Fruit fly (Drosophila melanogaster) whole organism, adult: Measurements from ENCODE around the gene Theg.

Experiments used
- CG11617 ChIP-seq: fragments of 200-800 bp; sonication (Bioruptor generic); optimal IDR thresholded peaks from 2 replicates; lab custom pipeline; 2017; ENCODE audit warnings: mild to moderate bottlenecking, missing biosample characterization, missing genetic modification reagents, missing genetic modification characterization
- CG12768 ChIP-seq: fragments of 200-800 bp; sonication (Bioruptor generic); optimal IDR thresholded peaks from 2 replicates; lab custom pipeline; 2017; ENCODE audit warnings: missing biosample characterization, missing genetic modification characterization, mild to moderate bottlenecking, moderate library complexity, missing genetic modification reagents
- CG14711 ChIP-seq: fragments of 200-800 bp; sonication (Bioruptor generic); optimal IDR thresholded peaks from 2 replicates; lab custom pipeline; 2018; ENCODE audit warnings: missing biosample characterization, mild to moderate bottlenecking, missing genetic modification characterization, moderate library complexity
- CG1620 ChIP-seq: fragments of 200-800 bp; sonication (Bioruptor generic); optimal IDR thresholded peaks from 2 replicates; lab custom pipeline; 2016; ENCODE audit warnings: missing biosample characterization, missing genetic modification characterization
- CG33017 ChIP-seq: fragments of 200-800 bp; sonication (Bioruptor generic); optimal IDR thresholded peaks from 2 replicates; lab custom pipeline; 2018; ENCODE audit warnings: missing biosample characterization, mild to moderate bottlenecking, missing genetic modification characterization, moderate library complexity
- CG5204 ChIP-seq: fragments of 200-800 bp; sonication (Bioruptor generic); optimal IDR thresholded peaks from 2 replicates; lab custom pipeline; 2016; ENCODE audit warnings: missing biosample characterization, missing genetic modification characterization
- CG7045 ChIP-seq: fragments of 200-800 bp; sonication (Bioruptor generic); optimal IDR thresholded peaks from 2 replicates; lab custom pipeline; 2017; ENCODE audit warnings: missing biosample characterization, mild to moderate bottlenecking, missing genetic modification characterization
- CG7101 ChIP-seq: fragments of 200-800 bp; sonication (Bioruptor generic); optimal IDR thresholded peaks from 2 replicates; lab custom pipeline; 2018; ENCODE audit warnings: missing biosample characterization, mild to moderate bottlenecking, missing genetic modification characterization, moderate library complexity
- Clk ChIP-seq: fragments of 200-800 bp; sonication (Bioruptor generic); optimal IDR thresholded peaks from 2 replicates; lab custom pipeline; 2017; ENCODE audit warnings: missing biosample characterization, missing genetic modification characterization
- Crg-1 ChIP-seq: fragments of 200-800 bp; sonication (Bioruptor generic); optimal IDR thresholded peaks from 2 replicates; lab custom pipeline; 2016; ENCODE audit warnings: missing biosample characterization, missing genetic modification characterization
- Hr96 ChIP-seq: fragments of 200-800 bp; sonication (Bioruptor generic); optimal IDR thresholded peaks from 2 replicates; lab custom pipeline; 2016; ENCODE audit warnings: missing biosample characterization, missing genetic modification characterization
- Mnt ChIP-seq: fragments of 200-800 bp; sonication (Bioruptor generic); optimal IDR thresholded peaks from 2 replicates; lab custom pipeline; 2016; ENCODE audit warnings: missing biosample characterization, mild to moderate bottlenecking, missing genetic modification characterization
- bab1 ChIP-seq: fragments of 200-800 bp; sonication (Bioruptor generic); optimal IDR thresholded peaks from 3 replicates; lab custom pipeline; 2019; ENCODE audit warnings: missing biosample characterization, mild to moderate bottlenecking, missing genetic modification characterization, moderate library complexity
- cic ChIP-seq: fragments of 200-800 bp; sonication (Bioruptor generic); optimal IDR thresholded peaks from 2 replicates; lab custom pipeline; 2017; ENCODE audit warnings: missing biosample characterization, mild to moderate bottlenecking, missing genetic modification characterization, moderate library complexity
- cnc ChIP-seq, 2 experiments: fragments of >200 bp; optimal IDR thresholded peaks; 2 replicates each; lab custom pipeline; 2017
- kay ChIP-seq: fragments of 200-800 bp; sonication (Bioruptor generic); peaks from one replicate; lab custom pipeline; 2016; ENCODE audit warnings: missing biosample characterization, missing genetic modification characterization, borderline replicate concordance
- ovo ChIP-seq: fragments of 200-800 bp; sonication (Bioruptor generic); optimal IDR thresholded peaks from 2 replicates; lab custom pipeline; 2016; ENCODE audit warnings: missing biosample characterization, missing genetic modification characterization
- pad ChIP-seq: fragments of 200-800 bp; sonication (Bioruptor generic); optimal IDR thresholded peaks from 3 replicates; lab custom pipeline; 2017; ENCODE audit warnings: missing biosample characterization, missing genetic modification characterization, mild to moderate bottlenecking, moderate library complexity, missing genetic modification reagents
- tj ChIP-seq: fragments of 200-800 bp; sonication (Bioruptor generic); optimal IDR thresholded peaks from 3 replicates; lab custom pipeline; 2017; ENCODE audit warnings: missing biosample characterization, mild to moderate bottlenecking, missing genetic modification characterization, moderate library complexity
- toe ChIP-seq: fragments of 200-800 bp; sonication (Bioruptor generic); optimal IDR thresholded peaks from 2 replicates; lab custom pipeline; 2016; ENCODE audit warnings: missing biosample characterization, missing genetic modification characterization

Theg gene

DNA sequence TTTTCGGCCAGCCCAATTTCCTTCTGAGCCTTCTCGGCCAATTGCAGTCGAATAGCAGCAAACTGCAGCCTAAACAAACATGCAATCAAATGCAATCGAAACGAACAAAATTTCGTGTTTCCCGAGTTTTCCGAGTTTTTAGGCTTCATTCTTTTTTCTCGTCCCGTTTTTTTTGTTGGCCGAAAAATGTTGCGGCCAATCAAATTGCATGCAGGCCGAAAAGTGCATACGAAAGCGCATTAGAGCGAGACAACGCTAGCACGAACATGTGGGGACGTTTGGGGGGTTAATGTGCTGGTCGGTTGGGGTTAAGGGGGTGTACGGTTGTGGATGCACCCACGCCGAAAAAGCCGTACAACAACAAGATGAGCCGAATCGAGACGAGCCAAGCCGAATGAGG is 24.7 kb upstream of the Theg start:
- no peak for TF ChIP-seq CG12768 (GFP tag; lab: Kevin White, UChicago)
- no peak for TF ChIP-seq CG5204 (GFP tag; lab: Kevin White, UChicago)
- no peak for TF ChIP-seq Crg-1
- TF ChIP-seq tj (GFP tag; lab: Kevin White, UChicago): peak; percentile 31

dm6 chr3R:21991603-21992002 is 22.9 kb upstream of the Theg start:
- TF ChIP-seq CG12768 (GFP tag; lab: Kevin White, UChicago) (no peak), CG11617 (GFP tag; lab: Kevin White, UChicago) (no peak), bab1 (GFP tag; lab: Kevin White, UChicago) (no peak), tj (GFP tag; lab: Kevin White, UChicago) (no peak), cic (GFP tag; lab: Kevin White, UChicago) (no peak), cnc (optimal IDR thresholded peaks at IDR 0.05; lab: Kevin White, UChicago) (no peak), Mnt (no peak), CG14711 (tag; lab: Kevin White, UChicago) (no peak), Crg-1 (no peak), CG7101 (no peak), ovo (no peak), pad (GFP tag; lab: Kevin White, UChicago) (no peak), toe (GFP tag; lab: Kevin White, UChicago) (no peak)

- TF ChIP-seq Crg-1 (no peak), tj (GFP tag; lab: Kevin White, UChicago) (no peak), cic (GFP tag; lab: Kevin White, UChicago) (no peak), Hr96 (peak; percentile 37), CG12768 (GFP tag; lab: Kevin White, UChicago) (peak; percentile 65), CG14711 (tag; lab: Kevin White, UChicago) (peak; percentile 65), CG7045 (peak; percentile 67), CG7101 (peak; percentile 51), CG33017 (tag; lab: Kevin White, UChicago) (peak; percentile 55), pad (GFP tag; lab: Kevin White, UChicago) (peak; percentile 4), Clk (GFP tag; lab: Kevin White, UChicago) (peak; percentile 57), toe (GFP tag; lab: Kevin White, UChicago) (peak; percentile 47)
Measured at dm6 chr3R:21992909-21993308, 21.6 kb upstream of the Theg start.

- TF ChIP-seq CG7045 (peak; percentile 23), Hr96 (no peak)
Measured at dm6 chr3R:21998877-21999276, 15.6 kb upstream of the Theg start.

DNA sequence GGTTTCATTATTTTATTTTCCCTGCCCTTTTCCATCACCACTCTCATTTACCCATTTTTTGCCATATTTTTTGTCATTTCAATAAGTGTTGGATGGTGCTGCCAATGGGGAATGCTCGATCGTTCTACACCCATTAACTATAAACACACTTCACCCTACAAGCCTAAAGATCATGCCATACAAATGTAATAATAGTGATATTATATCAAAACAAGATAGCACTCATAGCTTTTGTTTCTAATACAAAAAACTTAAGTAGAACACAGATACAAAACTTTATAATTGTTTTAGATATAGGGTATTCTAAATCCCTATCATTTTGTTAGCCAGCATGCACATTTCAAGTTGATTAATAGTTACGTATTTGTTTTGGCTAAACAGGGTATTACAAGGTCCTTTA is 14.9 kb upstream of the Theg start:
- no peak for TF ChIP-seq Mnt
- TF ChIP-seq CG33017 (tag; lab: Kevin White, UChicago): no peak
- no peak for TF ChIP-seq CG12768 (GFP tag; lab: Kevin White, UChicago)
- no peak for TF ChIP-seq Clk (GFP tag; lab: Kevin White, UChicago)
- peak; percentile 64 for TF ChIP-seq kay (GFP tag; lab: Kevin White, UChicago)

- TF ChIP-seq CG14711 (tag; lab: Kevin White, UChicago) (no peak), CG7045 (no peak), cic (GFP tag; lab: Kevin White, UChicago) (no peak), Clk (GFP tag; lab: Kevin White, UChicago) (no peak), CG11617 (GFP tag; lab: Kevin White, UChicago) (no peak), CG5204 (GFP tag; lab: Kevin White, UChicago) (no peak), Mnt (no peak), CG33017 (tag; lab: Kevin White, UChicago) (peak; percentile 39)
Measured at dm6 chr3R:22003508-22003907, 11.0 kb upstream of the Theg start.

- TF ChIP-seq CG1620 (GFP tag; lab: Kevin White, UChicago) (peak; percentile 82), Hr96 (peak; percentile 73), Mnt (peak; percentile 85), CG7045 (peak; percentile 57), ovo (no peak), cic (GFP tag; lab: Kevin White, UChicago) (peak; percentile 40), CG12768 (GFP tag; lab: Kevin White, UChicago) (peak; percentile 79), Clk (GFP tag; lab: Kevin White, UChicago) (peak; percentile 57), CG11617 (GFP tag; lab: Kevin White, UChicago) (peak; percentile 40), tj (GFP tag; lab: Kevin White, UChicago) (peak; percentile 29), toe (GFP tag; lab: Kevin White, UChicago) (no peak), bab1 (GFP tag; lab: Kevin White, UChicago) (peak; percentile 74), kay (GFP tag; lab: Kevin White, UChicago) (no peak), CG14711 (tag; lab: Kevin White, UChicago) (no peak), pad (GFP tag; lab: Kevin White, UChicago) (peak; percentile 69), CG7101 (peak; percentile 73), CG33017 (tag; lab: Kevin White, UChicago) (peak; percentile 62), Crg-1 (peak; percentile 82)
Measured at dm6 chr3R:22018777-22019420, 4.4 kb downstream of the Theg start, which contains the start of gene Idh3b. Gene Idh3b (minus strand): TSS chr3R:22019382.
